Worm (Caenorhabditis elegans): ENCODE data around the gene T19C3.6.

- no peak for TF ChIP-seq syd-9 (tag; optimal IDR thresholded peaks at IDR 0.05)
- TF ChIP-seq tbx-2 (tag; optimal IDR thresholded peaks at IDR 0.05): peak; percentile 67
- no peak for TF ChIP-seq ama-1 (optimal IDR thresholded peaks at IDR 0.05)
- no peak for TF ChIP-seq C08G9.2 (tag; optimal IDR thresholded peaks at IDR 0.05)
- no peak for TF ChIP-seq hlh-30 (tag; optimal IDR thresholded peaks at IDR 0.05; ENCODE audit: insufficient read depth)
- TF ChIP-seq sox-4 (tag; optimal IDR thresholded peaks at IDR 0.05): no peak
- TF ChIP-seq pqm-1 (tag; optimal IDR thresholded peaks at IDR 0.05): no peak
- peak; percentile 32 for TF ChIP-seq rnt-1 (tag; optimal IDR thresholded peaks at IDR 0.05)
- no peak for TF ChIP-seq che-1 (tag; optimal IDR thresholded peaks at IDR 0.05)
- TF ChIP-seq ceh-18 (tag; optimal IDR thresholded peaks at IDR 0.05): peak; percentile 84
- peak; percentile 33 for TF ChIP-seq pag-3 (tag; optimal IDR thresholded peaks at IDR 0.05; ENCODE audit: borderline replicate concordance)
These were observed 37.1 kb upstream of the T19C3.6 start, which contains the start of gene W02B3.3 for ce11 chrIII:668303-668893.
